Fruit fly (Drosophila melanogaster): ENCODE data around the gene Imp.

Imp gene

dm6 chrX:10785920-10786361 lies 38.1 kb downstream of the Imp start (continued):
- peak; percentile 19 for TF ChIP-seq HLHmδ (GFP tag; optimal IDR thresholded peaks at IDR 0.05)
- no peak for TF ChIP-seq slbo (GFP tag; IDR thresholded peaks at IDR 0.05)
- TF ChIP-seq sim (GFP tag; IDR thresholded peaks at IDR 0.05): no peak
- TF ChIP-seq Nf-YB (GFP tag; optimal IDR thresholded peaks at IDR 0.05): peak; percentile 1
- TF ChIP-seq row (GFP tag; IDR thresholded peaks at IDR 0.05): 0 out of 3 replicates have a peak, but pooled peaks have one; percentile 32
- TF ChIP-seq CG5180 (GFP tag; optimal IDR thresholded peaks at IDR 0.05): peak; percentile 56
- TF ChIP-seq CG4730 (GFP tag; IDR thresholded peaks at IDR 0.05): no peak
- TF ChIP-seq Blimp-1 (GFP tag; optimal IDR thresholded peaks at IDR 0.05): no peak
- TF ChIP-seq gce (GFP tag; IDR thresholded peaks at IDR 0.05): no peak
- no peak for TF ChIP-seq CG17359 (tag; optimal IDR thresholded peaks at IDR 0.05)
- TF ChIP-seq exex (tag; optimal IDR thresholded peaks at IDR 0.05): no peak
- no peak for TF ChIP-seq CG17186 (GFP tag; optimal IDR thresholded peaks at IDR 0.05)
- peak; percentile 69 for TF ChIP-seq rib (GFP tag; IDR thresholded peaks at IDR 0.05)
- no peak for TF ChIP-seq unc-4 (GFP tag; IDR thresholded peaks at IDR 0.05; ENCODE audit: partially characterized antibody)
- TF ChIP-seq cwo (GFP tag; optimal IDR thresholded peaks at IDR 0.05): peak; percentile 55
- no peak for TF ChIP-seq fd102C (GFP tag; optimal IDR thresholded peaks at IDR 0.05)
- TF ChIP-seq CG1024 (GFP tag; IDR thresholded peaks at IDR 0.05): no peak
- TF ChIP-seq Nf-YC (tag; optimal IDR thresholded peaks at IDR 0.05): peak; percentile 55
- TF ChIP-seq CG17385 (GFP tag; optimal IDR thresholded peaks at IDR 0.05): no peak
- TF ChIP-seq tll (GFP tag; optimal IDR thresholded peaks at IDR 0.05): no peak
- TF ChIP-seq zen2 (GFP tag; IDR thresholded peaks at IDR 0.05; ENCODE audit: partially characterized antibody): no peak
- no peak for TF ChIP-seq CG2199 (GFP tag; IDR thresholded peaks at IDR 0.05)
- no peak for TF ChIP-seq luna (GFP tag; optimal IDR thresholded peaks at IDR 0.05)
- no peak for TF ChIP-seq wdn (GFP tag; IDR thresholded peaks at IDR 0.05)
- no peak for TF ChIP-seq BEAF-32 (GFP tag; optimal IDR thresholded peaks at IDR 0.05)
- no peak for TF ChIP-seq NC2α (GFP tag; optimal IDR thresholded peaks at IDR 0.05)
- TF ChIP-seq CG13296 (GFP tag; optimal IDR thresholded peaks at IDR 0.05): no peak
- no peak for TF ChIP-seq CG9797 (GFP tag; optimal IDR thresholded peaks at IDR 0.05)
- TF ChIP-seq tap (tag; optimal IDR thresholded peaks at IDR 0.05): no peak
- TF ChIP-seq bab2 (GFP tag; optimal IDR thresholded peaks at IDR 0.05): no peak
- TF ChIP-seq Abd-B (GFP tag; optimal IDR thresholded peaks at IDR 0.05): no peak
- peak; percentile 99 for TF ChIP-seq trem (tag; optimal IDR thresholded peaks at IDR 0.05)
- no peak for TF ChIP-seq nerfin-2 (GFP tag; IDR thresholded peaks at IDR 0.05; ENCODE audit: partially characterized antibody)
- TF ChIP-seq yki (optimal IDR thresholded peaks at IDR 0.05): no peak
- no peak; the same call in 2 of the 3 replicates for TF ChIP-seq CG34422 (GFP tag; IDR thresholded peaks at IDR 0.05)
- TF ChIP-seq gt (GFP tag; IDR thresholded peaks at IDR 0.05): no peak
- no peak for TF ChIP-seq CG13775 (GFP tag; optimal IDR thresholded peaks at IDR 0.05)
- TF ChIP-seq Vsx1 (GFP tag; optimal IDR thresholded peaks at IDR 0.05): no peak
- TF ChIP-seq Dad (GFP tag; optimal IDR thresholded peaks at IDR 0.05): no peak
- TF ChIP-seq Dref (GFP tag; IDR thresholded peaks at IDR 0.05): no peak
- no peak for TF ChIP-seq Hr78 (GFP tag; optimal IDR thresholded peaks at IDR 0.05)
- no peak for TF ChIP-seq dati (GFP tag; IDR thresholded peaks at IDR 0.05)
- no peak for TF ChIP-seq CG31224 (GFP tag; IDR thresholded peaks at IDR 0.05)
- no peak for TF ChIP-seq trh (GFP tag; optimal IDR thresholded peaks at IDR 0.05)
- TF ChIP-seq CoRest (tag; optimal IDR thresholded peaks at IDR 0.05): no peak
- no peak for TF ChIP-seq CG14965 (GFP tag; optimal IDR thresholded peaks at IDR 0.05; ENCODE audit: borderline replicate concordance)
- TF ChIP-seq BtbVII (GFP tag; optimal IDR thresholded peaks at IDR 0.05): no peak
- TF ChIP-seq CG31441 (GFP tag; IDR thresholded peaks at IDR 0.05): no peak
- TF ChIP-seq CG10321 (GFP tag; IDR thresholded peaks at IDR 0.05): no peak
- TF ChIP-seq Ets97D (GFP tag; optimal IDR thresholded peaks at IDR 0.05): peak; percentile 29
- TF ChIP-seq CG12155 (GFP tag; optimal IDR thresholded peaks at IDR 0.05): no peak
